Worm (Caenorhabditis elegans): Measurements from ENCODE around the gene sre-15.

Gene sre-15

DNA sequence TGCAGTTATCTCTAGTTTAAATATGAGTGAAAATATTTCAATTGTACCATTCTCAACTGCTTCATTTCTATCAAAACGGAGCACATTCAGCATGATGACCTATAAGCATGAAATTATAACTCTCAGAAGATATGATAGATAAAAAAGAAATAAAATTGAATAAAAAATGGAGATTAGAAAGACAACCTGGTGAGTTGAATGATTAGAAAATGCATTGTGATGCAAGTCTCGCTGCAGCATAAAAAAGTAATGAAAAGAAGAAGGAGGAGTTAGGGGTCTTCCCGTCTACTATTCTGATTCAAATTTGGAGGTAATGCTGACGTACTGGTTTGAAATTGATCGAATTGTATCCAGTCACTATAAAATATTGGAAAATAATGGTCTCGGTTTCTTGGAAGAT is at the start of gene sre-15:
sre-15 (minus strand) TSS at position 101 of the 400 bp plus-strand sequence.
- TF ChIP-seq K12H6.12 (tag; optimal IDR thresholded peaks at IDR 0.05): no peak
- no peak for TF ChIP-seq F52B5.7 (tag; optimal IDR thresholded peaks at IDR 0.05)
- no peak for TF ChIP-seq hrde-1 (tag; optimal IDR thresholded peaks at IDR 0.05; ENCODE audit: borderline replicate concordance)
- TF ChIP-seq cebp-1 (GFP tag; IDR thresholded peaks at IDR 0.05): no peak
- no peak for TF ChIP-seq cebp-1 (tag; optimal IDR thresholded peaks at IDR 0.05)

DNA sequence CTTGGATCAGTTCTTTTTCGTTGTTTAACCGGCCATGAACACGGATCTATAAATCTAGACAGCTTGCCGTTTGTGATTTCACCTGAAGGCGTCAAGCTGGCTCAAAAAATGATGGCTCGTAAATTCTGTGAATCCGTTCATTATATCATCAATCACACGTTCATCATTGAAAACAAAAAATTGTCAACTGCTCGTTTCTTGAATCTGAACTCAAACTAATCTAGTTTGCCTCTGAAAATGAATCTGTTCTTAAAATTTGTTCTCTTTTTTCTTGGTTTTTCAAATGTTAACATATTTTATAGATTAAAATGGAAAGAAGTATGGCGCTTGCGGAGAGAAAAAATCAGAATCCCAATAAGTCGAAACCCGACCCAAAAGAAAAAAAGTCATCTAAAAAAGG is 46.1 kb upstream of the sre-15 start, which contains the start of gene C42C1.8:
C42C1.8 (plus strand) TSS at position 301 of the 400 bp plus-strand sequence.
- no peak for TF ChIP-seq nfya-1 (tag; optimal IDR thresholded peaks at IDR 0.05; ENCODE audit: borderline replicate concordance, insufficient read depth)
- no peak for TF ChIP-seq sdz-38 (tag; optimal IDR thresholded peaks at IDR 0.05)
- no peak for TF ChIP-seq nfya-2 (GFP tag; IDR thresholded peaks at IDR 0.05)
- TF ChIP-seq F52B5.7 (tag; optimal IDR thresholded peaks at IDR 0.05): no peak
- TF ChIP-seq F49E8.2 (tag; optimal IDR thresholded peaks at IDR 0.05; ENCODE audit: insufficient read depth): no peak
- TF ChIP-seq efl-1 (GFP tag; optimal IDR thresholded peaks at IDR 0.05): no peak
- no peak for TF ChIP-seq madf-10 (tag; optimal IDR thresholded peaks at IDR 0.05)
- TF ChIP-seq ets-4 (GFP tag; optimal IDR thresholded peaks at IDR 0.05): no peak

DNA sequence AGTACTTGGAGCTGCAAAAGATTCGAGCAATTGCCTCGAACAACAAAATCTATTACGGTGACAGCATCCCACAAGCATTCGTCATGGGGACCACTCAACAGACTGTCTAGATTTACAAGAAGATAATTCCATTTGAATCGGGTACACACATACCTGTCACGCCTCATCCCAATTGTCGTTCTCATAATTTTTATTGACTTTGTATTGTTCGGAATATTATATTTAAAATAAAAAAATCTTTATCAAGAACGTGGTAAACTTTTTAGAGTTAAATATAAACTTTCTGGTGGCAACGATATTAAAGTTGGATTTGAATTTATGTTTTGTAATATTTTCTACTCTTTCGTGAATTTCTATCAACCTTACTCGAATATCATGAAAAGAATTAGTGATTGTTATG is 44.5 kb upstream of the sre-15 start, which contains the start of gene C42C1.9:
C42C1.9 (plus strand) TSS at position 301 of the 400 bp plus-strand sequence.
- TF ChIP-seq B0261.1 (tag; optimal IDR thresholded peaks at IDR 0.05) (no peak), tbx-9 (tag; optimal IDR thresholded peaks at IDR 0.05; ENCODE audit: borderline replicate concordance) (no peak), C17E4.6 (GFP tag; IDR thresholded peaks at IDR 0.05) (no peak), madf-3 (GFP tag; IDR thresholded peaks at IDR 0.05) (no peak), ztf-18 (tag; optimal IDR thresholded peaks at IDR 0.05) (no peak), ztf-25 (GFP tag; IDR thresholded peaks at IDR 0.05) (no peak), F37B4.10 (GFP tag; IDR thresholded peaks at IDR 0.05) (no peak), aptf-3 (GFP tag; IDR thresholded peaks at IDR 0.05) (no peak), dpff-1 (tag; optimal IDR thresholded peaks at IDR 0.05) (no peak), ceh-91 (GFP tag; IDR thresholded peaks at IDR 0.05) (no peak), hmg-20 (GFP tag; IDR thresholded peaks at IDR 0.05) (no peak), madf-6 (GFP tag; IDR thresholded peaks at IDR 0.05) (no peak), zim-3 (tag; optimal IDR thresholded peaks at IDR 0.05) (no peak), F23B12.7 (tag; optimal IDR thresholded peaks at IDR 0.05; ENCODE audit: insufficient read depth) (no peak)

DNA sequence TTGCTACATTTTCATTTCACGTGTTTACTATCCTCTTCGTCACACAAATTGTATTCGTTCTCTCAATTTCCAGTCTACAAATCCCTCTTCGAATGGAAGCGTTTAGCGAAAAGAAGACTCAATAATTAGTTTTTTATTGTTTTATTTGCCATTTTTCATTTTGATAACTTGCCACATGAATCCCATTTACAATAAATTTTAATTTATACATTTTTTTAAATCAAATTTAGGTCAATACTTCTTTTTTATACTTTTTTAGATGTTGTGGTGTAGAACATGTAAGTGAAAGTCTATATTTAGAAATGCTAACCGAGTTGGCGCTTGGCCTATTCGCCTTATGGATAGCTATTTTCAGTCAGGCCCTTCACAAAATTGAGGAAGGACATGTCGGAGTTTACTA is 43.0 kb upstream of the sre-15 start, which contains the start of gene erl-1:
erl-1 (plus strand) TSS at position 301 of the 400 bp plus-strand sequence.
- no peak for TF ChIP-seq ZK185.1 (tag; optimal IDR thresholded peaks at IDR 0.05; ENCODE audit: poor library complexity, severe bottlenecking)

DNA sequence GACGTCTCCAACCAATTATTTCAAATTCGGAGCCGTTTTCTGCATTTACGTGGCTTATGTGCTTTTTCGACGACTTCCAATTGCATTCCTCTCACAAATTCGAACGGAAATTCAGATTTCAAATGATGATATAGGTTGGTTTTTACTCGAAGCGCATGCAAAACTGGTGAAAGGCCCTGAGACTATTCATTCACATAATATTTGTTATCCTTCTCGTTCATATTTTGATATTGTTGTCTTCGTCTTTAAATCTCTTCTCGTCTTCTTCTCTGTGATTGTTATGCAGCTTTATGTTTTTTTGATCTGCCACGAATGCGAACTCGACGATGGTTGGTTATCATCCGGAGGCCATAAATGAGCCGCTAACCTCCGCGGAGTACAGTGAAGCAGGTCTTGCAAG is 38.3 kb upstream of the sre-15 start, which contains the start of gene hpo-12:
hpo-12 (plus strand) TSS at position 301 of the 400 bp plus-strand sequence.
- TF ChIP-seq zfh-2 (GFP tag; conservative IDR thresholded peaks at IDR 0.05) (no peak), chd-7 (tag; optimal IDR thresholded peaks at IDR 0.05) (no peak), hmg-20 (GFP tag; IDR thresholded peaks at IDR 0.05) (no peak), egrh-3 (GFP tag; IDR thresholded peaks at IDR 0.05) (no peak), F57A8.1 (GFP tag; optimal IDR thresholded peaks at IDR 0.05) (no peak), nhr-90 (tag; optimal IDR thresholded peaks at IDR 0.05) (no peak), snpc-1.3 (tag; optimal IDR thresholded peaks at IDR 0.05; ENCODE audit: insufficient read depth) (no peak), mxl-1 (tag; optimal IDR thresholded peaks at IDR 0.05) (no peak), T07F8.4 (tag; optimal IDR thresholded peaks at IDR 0.05) (no peak), ZK185.1 (tag; optimal IDR thresholded peaks at IDR 0.05; ENCODE audit: poor library complexity, severe bottlenecking) (no peak)
